5 worm cellular contexts compared by ENCODE assay signal in the genomic region with DNA sequence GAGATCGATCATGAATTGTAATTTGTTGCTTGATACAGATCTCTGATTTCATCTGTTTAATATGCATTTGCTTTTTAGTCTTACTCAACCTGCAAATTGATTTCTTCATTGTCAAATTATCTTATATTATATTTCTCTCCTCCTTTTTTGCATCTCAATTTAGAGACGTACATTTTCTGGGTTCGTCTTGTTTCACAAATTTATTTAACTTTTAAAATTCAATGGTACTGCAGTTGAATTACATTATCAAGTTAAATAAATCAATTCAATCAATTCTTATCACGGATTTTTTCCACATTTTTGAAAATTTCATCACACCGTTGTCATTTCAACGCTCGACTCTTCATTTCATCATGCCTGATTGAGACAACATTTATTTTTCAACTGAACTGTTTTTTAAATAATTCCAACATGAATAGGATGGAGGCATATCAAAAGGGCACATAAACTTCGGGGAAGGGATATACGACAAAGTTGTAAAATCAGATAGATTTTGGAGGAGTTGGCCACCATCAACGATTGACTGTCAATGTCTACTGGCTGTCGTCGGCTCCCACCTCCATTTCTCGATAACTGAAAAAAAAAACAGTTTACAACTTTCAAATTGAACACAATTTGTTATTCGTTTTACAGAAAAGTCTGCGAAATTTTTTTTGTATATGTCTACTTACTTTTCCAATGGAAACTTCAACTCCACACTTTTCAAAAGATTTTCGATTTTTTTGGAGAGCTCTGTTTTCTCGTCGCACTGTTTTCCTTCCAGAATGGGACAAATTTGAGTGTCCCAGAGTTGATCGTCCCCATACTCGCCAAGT.
TF ChIP-seq lines count a peak whose summit lies in the region.

No protein-coding gene starts in this region.

TF ChIP-seq in whole organism, L1 larva, 84 proteins besides CTCF, POLR2A, EP300 and RAD21:
- TF ChIP-seq mef-2 (tag; optimal IDR thresholded peaks at IDR 0.05; lab: Kevin White, UChicago) (no peak), lin-35 (GFP tag; optimal IDR thresholded peaks at IDR 0.05; lab: Kevin White, UChicago) (peak in 1 of 2 experiments; percentile 60), mep-1 (tag; optimal IDR thresholded peaks at IDR 0.05; lab: Kevin White, UChicago) (no peak), hpl-2 (GFP tag; optimal IDR thresholded peaks at IDR 0.05; lab: Kevin White, UChicago) (peak; percentile 51), nhr-71 (tag; optimal IDR thresholded peaks at IDR 0.05; lab: Kevin White, UChicago) (peak; percentile 9), tlp-1 (tag; optimal IDR thresholded peaks at IDR 0.05; lab: Kevin White, UChicago) (no peak), elt-2 (tag; optimal IDR thresholded peaks at IDR 0.05; lab: Kevin White, UChicago) (peak; percentile 73), nhr-12 (tag; optimal IDR thresholded peaks at IDR 0.05; lab: Kevin White, UChicago) (no peak), ces-1 (GFP tag; optimal IDR thresholded peaks at IDR 0.05; lab: Kevin White, UChicago) (no peak), ceh-88 (GFP tag; IDR thresholded peaks at IDR 0.05; lab: Robert Waterston, UW) (no peak), hlh-17 (GFP tag; optimal IDR thresholded peaks at IDR 0.05; lab: Kevin White, UChicago; ENCODE audit: borderline replicate concordance) (no peak), ama-1 (optimal IDR thresholded peaks at IDR 0.05; lab: Kevin White, UChicago) (peak; percentile 63), fos-1 (tag; optimal IDR thresholded peaks at IDR 0.05; lab: Kevin White, UChicago) (no peak), nhr-19 (GFP tag; conservative IDR thresholded peaks at IDR 0.05; lab: Robert Waterston, UW) (no peak), efl-1 (optimal IDR thresholded peaks at IDR 0.05; lab: Kevin White, UChicago) (no peak), efl-1 (GFP tag; optimal IDR thresholded peaks at IDR 0.05 in 1 of 2; lab: Kevin White, UChicago) (peak in 1 of 2 experiments; percentile 59)
TF ChIP-seq in whole organism, L1 larva: peak in this region for 6.

TF ChIP-seq in whole organism, L2 larva, 48 proteins besides CTCF, POLR2A, EP300 and RAD21:
- peak; percentile 17 for TF ChIP-seq sma-9 (GFP tag; optimal IDR thresholded peaks at IDR 0.05; lab: Kevin White, UChicago)
- no peak for TF ChIP-seq sma-9 (tag; optimal IDR thresholded peaks at IDR 0.05; lab: Kevin White, UChicago)
- peak; percentile 73 for TF ChIP-seq gmeb-1 (tag; optimal IDR thresholded peaks at IDR 0.05; lab: Kevin White, UChicago)
- no peak for TF ChIP-seq nhr-23 (tag; optimal IDR thresholded peaks at IDR 0.05; lab: Kevin White, UChicago)
- TF ChIP-seq mab-5 (tag; optimal IDR thresholded peaks at IDR 0.05; lab: Kevin White, UChicago) = no peak
- peak; percentile 23 for TF ChIP-seq fos-1 (tag; optimal IDR thresholded peaks at IDR 0.05; lab: Kevin White, UChicago)
- TF ChIP-seq lin-13 (GFP tag; optimal IDR thresholded peaks at IDR 0.05; lab: Kevin White, UChicago) = peak; percentile 27
- peak; percentile 30 for TF ChIP-seq crh-2 (tag; optimal IDR thresholded peaks at IDR 0.05; lab: Kevin White, UChicago)
- no peak for TF ChIP-seq alr-1 (tag; optimal IDR thresholded peaks at IDR 0.05; lab: Kevin White, UChicago)
- no peak for TF ChIP-seq mbf-1 (tag; optimal IDR thresholded peaks at IDR 0.05; lab: Kevin White, UChicago)
- TF ChIP-seq ztf-4 (tag; optimal IDR thresholded peaks at IDR 0.05; lab: Kevin White, UChicago) = no peak
- no peak for TF ChIP-seq elt-3 (tag; optimal IDR thresholded peaks at IDR 0.05; lab: Kevin White, UChicago)
- peak; percentile 86 for TF ChIP-seq ama-1 (optimal IDR thresholded peaks at IDR 0.05; lab: Kevin White, UChicago)

TF ChIP-seq in whole organism, L3 larva, 47 proteins besides CTCF, POLR2A, EP300 and RAD21:
- TF ChIP-seq daf-12 (tag; optimal IDR thresholded peaks at IDR 0.05; lab: Kevin White, UChicago) = no peak
- TF ChIP-seq ztf-4 (tag; optimal IDR thresholded peaks at IDR 0.05; lab: Kevin White, UChicago) = no peak
- no peak for TF ChIP-seq lsy-12 (tag; optimal IDR thresholded peaks at IDR 0.05; lab: Kevin White, UChicago)
- TF ChIP-seq ama-1 (optimal IDR thresholded peaks at IDR 0.05; lab: Kevin White, UChicago) = peak; percentile 77
- peak; percentile 43 for TF ChIP-seq pha-4 (tag; optimal IDR thresholded peaks at IDR 0.05; lab: Kevin White, UChicago)
- no peak for TF ChIP-seq egl-27 (tag; optimal IDR thresholded peaks at IDR 0.05; lab: Kevin White, UChicago)
- TF ChIP-seq skn-1 (tag; optimal IDR thresholded peaks at IDR 0.05; lab: Kevin White, UChicago) = no peak
- no peak for TF ChIP-seq ceh-82 (tag; optimal IDR thresholded peaks at IDR 0.05; lab: Kevin White, UChicago)
- TF ChIP-seq jun-1 (tag; optimal IDR thresholded peaks at IDR 0.05; lab: Kevin White, UChicago) = no peak
- no peak for TF ChIP-seq R02D3.7 (tag; optimal IDR thresholded peaks at IDR 0.05; lab: Kevin White, UChicago)
- no peak for TF ChIP-seq elt-1 (tag; optimal IDR thresholded peaks at IDR 0.05; lab: Kevin White, UChicago)
- TF ChIP-seq ceh-28 (tag; optimal IDR thresholded peaks at IDR 0.05; lab: Kevin White, UChicago) = peak; percentile 12
- peak; percentile 65 for TF ChIP-seq elt-2 (tag; optimal IDR thresholded peaks at IDR 0.05; lab: Kevin White, UChicago)

TF ChIP-seq in whole organism, L4 larva, 104 proteins besides CTCF, POLR2A, EP300 and RAD21 (continues in another document):
- TF ChIP-seq aha-1 (tag; lab: Kevin White, UChicago) = peak; percentile 28
- TF ChIP-seq mdt-29 (GFP tag; IDR thresholded peaks at IDR 0.05; lab: Robert Waterston, UW) = 0 out of 2 replicates have a peak, but pooled peaks have one; percentile 5
- TF ChIP-seq Y75B8A.6 (GFP tag; IDR thresholded peaks at IDR 0.05; lab: Robert Waterston, UW) = 0 out of 2 replicates have a peak, but pooled peaks have one; percentile 57
- peak; percentile 30; the same call in 1 of the 2 replicates for TF ChIP-seq arid-1 (GFP tag; conservative IDR thresholded peaks at IDR 0.05; lab: Robert Waterston, UW)
- TF ChIP-seq daf-16 (GFP tag; optimal IDR thresholded peaks at IDR 0.05; lab: Kevin White, UChicago) = peak in 1 of 2 experiments; percentile 16
- TF ChIP-seq daf-16 (tag; optimal IDR thresholded peaks at IDR 0.05; lab: Kevin White, UChicago) = peak; percentile 74
- peak; percentile 82 for TF ChIP-seq dve-1 (tag; optimal IDR thresholded peaks at IDR 0.05; lab: Kevin White, UChicago; ENCODE audit: insufficient read depth)
- no peak for TF ChIP-seq php-3 (GFP tag; IDR thresholded peaks at IDR 0.05; lab: Robert Waterston, UW)
- peak in 1 of 2 experiments; percentile 49; a peak in 1 of 4 replicates for TF ChIP-seq madf-5 (GFP tag; IDR thresholded peaks at IDR 0.05; lab: Robert Waterston, UW)
- TF ChIP-seq F44E2.7 (GFP tag; IDR thresholded peaks at IDR 0.05; lab: Robert Waterston, UW) = 0 out of 2 replicates have a peak, but pooled peaks have one; percentile 2
- peak; percentile 90 for TF ChIP-seq zfp-3 (GFP tag; conservative IDR thresholded peaks at IDR 0.05; lab: Robert Waterston, UW)
- peak; percentile 12 for TF ChIP-seq lin-13 (GFP tag; optimal IDR thresholded peaks at IDR 0.05; lab: Kevin White, UChicago)
- TF ChIP-seq pha-4 (GFP tag; IDR thresholded peaks at IDR 0.05; lab: Robert Waterston, UW) = peak; percentile 60; the same call in 1 of the 2 replicates
- TF ChIP-seq pha-4 (tag; optimal IDR thresholded peaks at IDR 0.05; lab: Kevin White, UChicago) = no peak
- peak; percentile 56 for TF ChIP-seq mes-2 (tag; optimal IDR thresholded peaks at IDR 0.05; lab: Kevin White, UChicago; ENCODE audit: poor library complexity, severe bottlenecking)
- TF ChIP-seq tag-97 (GFP tag; IDR thresholded peaks at IDR 0.05; lab: Robert Waterston, UW) = no peak
- peak in 1 of 2 experiments; percentile 50 for TF ChIP-seq lsy-2 (tag; optimal IDR thresholded peaks at IDR 0.05; lab: Kevin White, UChicago)
- peak; percentile 30 for TF ChIP-seq zip-2 (tag; optimal IDR thresholded peaks at IDR 0.05; lab: Kevin White, UChicago)
- no peak for TF ChIP-seq nhr-25 (tag; optimal IDR thresholded peaks at IDR 0.05; lab: Kevin White, UChicago; ENCODE audit: borderline replicate concordance, insufficient read depth)
- TF ChIP-seq lin-38 (GFP tag; IDR thresholded peaks at IDR 0.05; lab: Robert Waterston, UW) = peak; percentile 56

TF ChIP-seq in whole organism, young adult, 124 proteins besides CTCF, POLR2A, EP300 and RAD21 (continues in another document):
- TF ChIP-seq B0261.1 (tag; optimal IDR thresholded peaks at IDR 0.05; lab: Kevin White, UChicago) (no peak), madf-10 (tag; optimal IDR thresholded peaks at IDR 0.05; lab: Kevin White, UChicago) (peak; percentile 44), tlf-1 (GFP tag; optimal IDR thresholded peaks at IDR 0.05; lab: Kevin White, UChicago) (peak; percentile 26), pha-4 (tag; optimal IDR thresholded peaks at IDR 0.05; lab: Kevin White, UChicago) (peak; percentile 46), athp-1 (tag; optimal IDR thresholded peaks at IDR 0.05; lab: Kevin White, UChicago) (no peak), F49E8.2 (tag; optimal IDR thresholded peaks at IDR 0.05; lab: Kevin White, UChicago; ENCODE audit: insufficient read depth) (no peak), madf-3 (GFP tag; IDR thresholded peaks at IDR 0.05; lab: Robert Waterston, UW) (0 out of 2 replicates have a peak, but pooled peaks have one; percentile 66), nhr-80 (tag; optimal IDR thresholded peaks at IDR 0.05; lab: Kevin White, UChicago) (peak; percentile 16), F57C9.4 (tag; optimal IDR thresholded peaks at IDR 0.05; lab: Kevin White, UChicago) (no peak), gei-17 (GFP tag; optimal IDR thresholded peaks at IDR 0.05; lab: Kevin White, UChicago) (no peak), ets-4 (GFP tag; optimal IDR thresholded peaks at IDR 0.05; lab: Kevin White, UChicago) (peak; percentile 7), fkh-3 (tag; optimal IDR thresholded peaks at IDR 0.05; lab: Kevin White, UChicago) (no peak), snpc-3.4 (tag; optimal IDR thresholded peaks at IDR 0.05; lab: Kevin White, UChicago) (peak; percentile 12), F22D6.2 (tag; optimal IDR thresholded peaks at IDR 0.05; lab: Kevin White, UChicago) (no peak), ztf-3 (GFP tag; optimal IDR thresholded peaks at IDR 0.05; lab: Kevin White, UChicago) (no peak), F33H1.4 (GFP tag; IDR thresholded peaks at IDR 0.05; lab: Robert Waterston, UW) (no peak), hlh-12 (tag; optimal IDR thresholded peaks at IDR 0.05; lab: Kevin White, UChicago) (no peak), pbrm-1 (GFP tag; IDR thresholded peaks at IDR 0.05; lab: Robert Waterston, UW) (peak; percentile 4; the same call in 1 of the 2 replicates), hmg-1.2 (GFP tag; IDR thresholded peaks at IDR 0.05; lab: Robert Waterston, UW) (no peak), B0336.3 (GFP tag; IDR thresholded peaks at IDR 0.05; lab: Robert Waterston, UW) (peak; percentile 68), atf-7 (tag; optimal IDR thresholded peaks at IDR 0.05; lab: Kevin White, UChicago) (peak; percentile 32), Y53G8AR.9 (GFP tag; conservative IDR thresholded peaks at IDR 0.05; lab: Robert Waterston, UW) (peak; percentile 81), snpc-4 (GFP tag; optimal IDR thresholded peaks at IDR 0.05; lab: Kevin White, UChicago) (no peak), snpc-4 (tag; optimal IDR thresholded peaks at IDR 0.05; lab: Kevin White, UChicago) (peak in 1 of 4 experiments; percentile 34), lin-54 (GFP tag; optimal IDR thresholded peaks at IDR 0.05; lab: Kevin White, UChicago) (peak; percentile 30)
